Worm (Caenorhabditis elegans): ENCODE data around the gene Y97E10B.1.

DNA sequence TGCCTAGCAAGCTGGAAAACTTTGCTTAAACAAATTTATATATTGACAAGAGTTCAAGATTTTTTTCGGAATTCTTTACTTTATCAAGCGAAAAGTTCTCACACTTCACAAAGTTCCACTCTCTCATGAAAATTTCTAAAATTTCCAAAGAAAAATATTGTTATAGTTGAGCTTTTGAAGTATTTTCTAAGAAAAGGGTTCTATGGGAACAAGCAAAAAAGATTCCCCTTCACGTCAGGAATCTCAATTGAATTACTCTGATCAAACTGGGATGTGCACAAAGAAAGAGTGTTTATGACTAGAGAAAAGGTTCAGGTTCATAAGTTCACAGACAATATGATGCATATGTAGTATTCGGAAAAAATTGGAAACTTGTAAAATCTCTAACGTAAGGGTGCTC, 39.3 kb upstream of the Y97E10B.1 start:
- no peak for TF ChIP-seq isw-1 (GFP tag; IDR thresholded peaks at IDR 0.05)
- no peak for TF ChIP-seq C34B4.2 (tag; optimal IDR thresholded peaks at IDR 0.05)
- no peak for TF ChIP-seq nhr-76 (tag; optimal IDR thresholded peaks at IDR 0.05)
- no peak for TF ChIP-seq aly-2 (tag; optimal IDR thresholded peaks at IDR 0.05)
- TF ChIP-seq ztf-4 (tag; optimal IDR thresholded peaks at IDR 0.05) = no peak
- no peak for TF ChIP-seq tbx-2 (tag; optimal IDR thresholded peaks at IDR 0.05)
- TF ChIP-seq sox-4 (tag; optimal IDR thresholded peaks at IDR 0.05) = no peak
